Worm (Caenorhabditis elegans) whole organism, L4 larva: ENCODE data around the gene F08F1.3.

Experiments used
- fkh-10 ChIP-seq: fragments of 150-350 bp; optimal IDR thresholded peaks from 2 replicates; lab custom pipeline; 2014; ENCODE audit warnings: missing biosample characterization, missing genetic modification reagents, missing genetic modification characterization
- jun-1 ChIP-seq: fragments of 150-350 bp; optimal IDR thresholded peaks from 2 replicates; lab custom pipeline; 2014; ENCODE audit warnings: missing biosample characterization, missing genetic modification reagents, missing genetic modification characterization
- spr-1 ChIP-seq: sonication (generic microtip); optimal IDR thresholded peaks from 2 replicates; lab custom pipeline; 2016; ENCODE audit warnings: mild to moderate bottlenecking, missing genetic modification characterization, missing compliant biosample characterization
- unc-39 ChIP-seq: sonication (generic microtip); optimal IDR thresholded peaks from 2 replicates; lab custom pipeline; 2017; ENCODE audit warnings: missing biosample characterization, missing genetic modification characterization

ce11 chrX:8423199-8423598 lies 5.4 kb upstream of the F08F1.3 start:
- TF ChIP-seq unc-39 (no peak), spr-1 (tag; lab: Kevin White, UChicago) (no peak), jun-1 (no peak), fkh-10 (GFP tag; lab: Kevin White, UChicago) (no peak)
